Fruit fly (Drosophila melanogaster) whole organism, embryonic: ENCODE data around the gene ebo.

Experiments used
- Abd-B ChIP-seq: fragments of 200-800 bp; sonication (Bioruptor generic); optimal IDR thresholded peaks from 2 replicates; lab custom pipeline; 2018; ENCODE audit warnings: missing biosample characterization, mild to moderate bottlenecking, missing genetic modification characterization, moderate library complexity
- Antp ChIP-seq: fragments of 200-800 bp; sonication (Bioruptor generic); optimal IDR thresholded peaks from 3 replicates; lab custom pipeline; 2016; ENCODE audit warnings: missing biosample characterization, missing genetic modification characterization
- CG10654 ChIP-seq: fragments of 200-800 bp; sonication (Bioruptor generic); optimal IDR thresholded peaks from 2 replicates; lab custom pipeline; 2016; ENCODE audit warnings: missing biosample characterization, missing genetic modification characterization
- CG11093 ChIP-seq: fragments of 200-800 bp; sonication (Bioruptor generic); IDR thresholded peaks from 3 replicates; pipeline ENCODE4 v1.3.6; 2022; ENCODE audit warnings: missing biosample characterization, missing genetic modification characterization
- CG11247 ChIP-seq: fragments of 200-800 bp; sonication (Bioruptor generic); IDR thresholded peaks from 2 replicates; pipeline ENCODE4 v1.3.6; 2022; ENCODE audit warnings: missing biosample characterization, missing genetic modification characterization
- CG11504 ChIP-seq: fragments of 200-800 bp; sonication (Bioruptor generic); optimal IDR thresholded peaks from 3 replicates; lab custom pipeline; 2019; ENCODE audit warnings: missing biosample characterization, mild to moderate bottlenecking, missing genetic modification characterization, moderate library complexity
- CG13123 ChIP-seq: fragments of 200-800 bp; sonication (Bioruptor generic); optimal IDR thresholded peaks from 2 replicates; lab custom pipeline; 2016; ENCODE audit warnings: missing biosample characterization, missing genetic modification characterization
- CG13775 ChIP-seq: fragments of 200-800 bp; sonication (Bioruptor generic); optimal IDR thresholded peaks from 3 replicates; lab custom pipeline; 2017; ENCODE audit warnings: missing biosample characterization, mild to moderate bottlenecking, missing genetic modification characterization
- CG16863 ChIP-seq: fragments of 200-800 bp; sonication (Bioruptor generic); optimal IDR thresholded peaks from 3 replicates; lab custom pipeline; 2016; ENCODE audit warnings: missing biosample characterization, missing genetic modification characterization
- CG17385 ChIP-seq: fragments of 200-800 bp; sonication (Bioruptor generic); optimal IDR thresholded peaks from 3 replicates; lab custom pipeline; 2018; ENCODE audit warnings: missing biosample characterization, mild to moderate bottlenecking, missing genetic modification characterization
- CG30020 ChIP-seq: fragments of 200-800 bp; optimal IDR thresholded peaks from 2 replicates; lab custom pipeline; 2019; ENCODE audit warnings: missing biosample characterization, mild to moderate bottlenecking, missing genetic modification characterization, moderate library complexity
- CG31365 ChIP-seq: fragments of 200-800 bp; sonication (Bioruptor generic); optimal IDR thresholded peaks from 2 replicates; lab custom pipeline; 2018; ENCODE audit warnings: missing biosample characterization, mild to moderate bottlenecking, missing genetic modification characterization
- CG3163 ChIP-seq: fragments of 200-800 bp; sonication (Bioruptor generic); optimal IDR thresholded peaks from 3 replicates; lab custom pipeline; 2016; ENCODE audit warnings: missing biosample characterization, missing genetic modification characterization
- CG33213 ChIP-seq: fragments of 200-800 bp; sonication (Bioruptor generic); optimal IDR thresholded peaks from 3 replicates; lab custom pipeline; 2016; ENCODE audit warnings: missing biosample characterization, missing genetic modification characterization
- CG3726 ChIP-seq: fragments of 200-800 bp; sonication (Bioruptor generic); IDR thresholded peaks from 3 replicates; pipeline ENCODE4, ENCODE4 v1.3.6; 2022; ENCODE audit warnings: missing biosample characterization, missing genetic modification characterization
- CG4730 ChIP-seq: fragments of 200-800 bp; sonication (Bioruptor generic); IDR thresholded peaks from 2 replicates; pipeline ENCODE4 v1.3.6; 2022; ENCODE audit warnings: missing biosample characterization, missing genetic modification characterization
- CG7357 ChIP-seq: fragments of 200-800 bp; sonication (Bioruptor generic); IDR thresholded peaks from 3 replicates; pipeline ENCODE4 v1.3.6; 2022; ENCODE audit warnings: missing biosample characterization, missing genetic modification characterization
- CG8359 ChIP-seq: fragments of 200-800 bp; sonication (Bioruptor generic); optimal IDR thresholded peaks from 2 replicates; lab custom pipeline; 2017; ENCODE audit warnings: missing biosample characterization, mild to moderate bottlenecking, missing genetic modification characterization, borderline replicate concordance
- CG9215 ChIP-seq: fragments of 200-800 bp; sonication (Bioruptor generic); IDR thresholded peaks from 2 replicates; pipeline ENCODE4 v1.3.6; 2022; ENCODE audit warnings: missing biosample characterization, missing genetic modification characterization
- CoRest ChIP-seq: fragments of 200-800 bp; sonication (Bioruptor generic); optimal IDR thresholded peaks from 3 replicates; lab custom pipeline; 2018; ENCODE audit warnings: missing biosample characterization, mild to moderate bottlenecking, missing genetic modification characterization, moderate library complexity
- Dfd ChIP-seq, 2 experiments: fragments of >200 bp; optimal IDR thresholded peaks; 2 replicates each; lab custom pipeline; 2017; ENCODE audit warnings: missing biosample characterization in 2 of 2, missing genetic modification characterization in 2 of 2
- E2f1 ChIP-seq: fragments of 200-800 bp; sonication (Bioruptor generic); IDR thresholded peaks from 2 replicates; pipeline ENCODE4 v1.3.6; 2022; ENCODE audit warnings: missing biosample characterization, missing genetic modification characterization
- E2f2 ChIP-seq: fragments of 200-800 bp; sonication (Bioruptor generic); IDR thresholded peaks from 2 replicates; pipeline ENCODE4 v1.3.6; 2022; ENCODE audit warnings: missing biosample characterization, missing genetic modification characterization
- HmgZ ChIP-seq: fragments of 200-800 bp; sonication (Bioruptor generic); optimal IDR thresholded peaks from 2 replicates; lab custom pipeline; 2018; ENCODE audit warnings: missing biosample characterization, mild to moderate bottlenecking, missing genetic modification characterization
- Meics ChIP-seq: fragments of 200-800 bp; sonication (Bioruptor generic); optimal IDR thresholded peaks from 2 replicates; lab custom pipeline; 2017; ENCODE audit warnings: missing biosample characterization, mild to moderate bottlenecking, missing genetic modification characterization
- Oli ChIP-seq: fragments of 200-800 bp; sonication (Bioruptor generic); optimal IDR thresholded peaks from 2 replicates; lab custom pipeline; 2018; ENCODE audit warnings: missing biosample characterization, mild to moderate bottlenecking, missing genetic modification characterization, moderate library complexity
- PHDP ChIP-seq: fragments of 200-800 bp; sonication (Bioruptor generic); optimal IDR thresholded peaks from 3 replicates; lab custom pipeline; 2018; ENCODE audit warnings: missing biosample characterization, mild to moderate bottlenecking, missing genetic modification characterization, moderate library complexity
- Xrp1 ChIP-seq: fragments of 200-800 bp; sonication (Bioruptor generic); IDR thresholded peaks from 2 replicates; pipeline ENCODE4 v1.3.6; 2022; ENCODE audit warnings: missing biosample characterization, missing genetic modification characterization
- ac ChIP-seq: fragments of 200-800 bp; sonication (Bioruptor generic); optimal IDR thresholded peaks from 3 replicates; lab custom pipeline; 2017; ENCODE audit warnings: missing biosample characterization, mild to moderate bottlenecking, missing genetic modification characterization
- aop ChIP-seq: fragments of 200-800 bp; sonication (Bioruptor generic); IDR thresholded peaks from 2 replicates; pipeline ENCODE4 v1.3.6; 2022; ENCODE audit warnings: missing biosample characterization, missing genetic modification characterization
- ato ChIP-seq: fragments of 200-800 bp; sonication (Bioruptor generic); IDR thresholded peaks from 2 replicates; pipeline ENCODE4 v1.3.6; 2022; ENCODE audit warnings: missing biosample characterization, missing genetic modification characterization; ENCODE audit not compliant: partially characterized antibody
- bigmax ChIP-seq: fragments of 200-800 bp; sonication (Bioruptor generic); optimal IDR thresholded peaks from 2 replicates; lab custom pipeline; 2018; ENCODE audit warnings: missing biosample characterization, mild to moderate bottlenecking, missing genetic modification characterization
- caup ChIP-seq: fragments of 200-800 bp; sonication (Bioruptor generic); optimal IDR thresholded peaks from 3 replicates; lab custom pipeline; 2017; ENCODE audit warnings: missing biosample characterization, mild to moderate bottlenecking, missing genetic modification characterization, moderate library complexity; ENCODE audit not compliant: severe bottlenecking
- danr ChIP-seq: fragments of 200-800 bp; sonication (Bioruptor generic); IDR thresholded peaks from 2 replicates; pipeline ENCODE4 v1.3.6; 2022; ENCODE audit warnings: missing biosample characterization, missing genetic modification characterization
- dpn ChIP-seq, 2 experiments: fragments of 200-800 bp; sonication (Bioruptor generic); optimal IDR thresholded peaks; 3 replicates each; lab custom pipeline; 2016; ENCODE audit warnings: missing biosample characterization in 2 of 2, missing genetic modification characterization in 2 of 2
- dysf ChIP-seq: fragments of 200-800 bp; sonication (Bioruptor generic); IDR thresholded peaks from 3 replicates; pipeline ENCODE4 v1.3.6; 2022; ENCODE audit warnings: missing biosample characterization, missing genetic modification characterization
- fd96Cb ChIP-seq: fragments of 200-800 bp; sonication (Bioruptor generic); optimal IDR thresholded peaks from 2 replicates; lab custom pipeline; 2018; ENCODE audit warnings: missing biosample characterization, mild to moderate bottlenecking, missing genetic modification characterization, moderate library complexity
- fu2 ChIP-seq: fragments of 200-800 bp; sonication (Bioruptor generic); optimal IDR thresholded peaks from 2 replicates; lab custom pipeline; 2016; ENCODE audit warnings: missing biosample characterization, missing genetic modification characterization
- gsb-n ChIP-seq: fragments of 200-800 bp; sonication (Bioruptor generic); optimal IDR thresholded peaks from 3 replicates; lab custom pipeline; 2018; ENCODE audit warnings: missing biosample characterization, mild to moderate bottlenecking, missing genetic modification characterization
- lola ChIP-seq, 3 experiments: fragments of >200 bp in 2 of 3; fragments of 200-800 bp in 1 of 3; sonication (Bioruptor generic) in 1 of 3; optimal IDR thresholded peaks; 2 replicates each; lab custom pipeline; 2017 to 2019; ENCODE audit warnings: missing biosample characterization in 3 of 3, missing genetic modification characterization in 3 of 3, mild to moderate bottlenecking in 1 of 3, moderate library complexity in 1 of 3
- nau ChIP-seq: fragments of 200-800 bp; sonication (Bioruptor generic); optimal IDR thresholded peaks from 3 replicates; lab custom pipeline; 2017; ENCODE audit warnings: missing biosample characterization, mild to moderate bottlenecking, missing genetic modification characterization, missing genetic modification reagents
- nerfin-1 ChIP-seq: fragments of 200-800 bp; sonication (Bioruptor generic); optimal IDR thresholded peaks from 3 replicates; lab custom pipeline; 2019; ENCODE audit warnings: missing biosample characterization, mild to moderate bottlenecking, missing genetic modification characterization, moderate library complexity
- nmo ChIP-seq: fragments of 200-800 bp; sonication (Bioruptor generic); optimal IDR thresholded peaks from 2 replicates; lab custom pipeline; 2018; ENCODE audit warnings: missing biosample characterization, mild to moderate bottlenecking, missing genetic modification characterization, moderate library complexity
- pzg ChIP-seq: fragments of 200-800 bp; sonication (Bioruptor generic); optimal IDR thresholded peaks from 3 replicates; lab custom pipeline; 2018; ENCODE audit warnings: missing biosample characterization, mild to moderate bottlenecking, missing genetic modification characterization, moderate library complexity
- shn ChIP-seq: fragments of 200-800 bp; sonication (Bioruptor generic); optimal IDR thresholded peaks from 3 replicates; lab custom pipeline; 2016; ENCODE audit warnings: missing biosample characterization, missing genetic modification characterization
- sim ChIP-seq: fragments of 200-800 bp; sonication (Bioruptor generic); IDR thresholded peaks from 2 replicates; pipeline ENCODE4 v1.3.6; 2022; ENCODE audit warnings: missing biosample characterization, missing genetic modification characterization
- sna ChIP-seq: fragments of 200-800 bp; sonication (Bioruptor generic); IDR thresholded peaks from 2 replicates; pipeline ENCODE4 v1.3.6; 2022; ENCODE audit warnings: missing biosample characterization, missing genetic modification characterization; ENCODE audit not compliant: partially characterized antibody
- tx ChIP-seq: fragments of 200-800 bp; sonication (Bioruptor generic); optimal IDR thresholded peaks from 2 replicates; lab custom pipeline; 2016; ENCODE audit warnings: missing biosample characterization, missing genetic modification characterization
- vnd ChIP-seq: fragments of 200-800 bp; sonication (Bioruptor generic); IDR thresholded peaks from 3 replicates; pipeline ENCODE4 v1.3.6; 2022; ENCODE audit warnings: missing biosample characterization, missing genetic modification characterization; ENCODE audit not compliant: partially characterized antibody

Gene ebo

dm6 chrX:493445-494190 is 17.2 kb upstream of the ebo start, which contains the start of gene CG17896 (continued):
- peak; percentile 65 for TF ChIP-seq bigmax
- peak; percentile 97 for TF ChIP-seq CG10654 (GFP tag; lab: Kevin White, UChicago)
- peak; percentile 98 for TF ChIP-seq shn
- peak; percentile 95 for TF ChIP-seq CG7357
- peak; percentile 95 for TF ChIP-seq fd96Cb (tag; lab: Kevin White, UChicago)
- peak; percentile 91 for TF ChIP-seq CG31365 (tag; lab: Kevin White, UChicago)
- peak; percentile 97 for TF ChIP-seq CG4730 (GFP tag; lab: Robert Waterston, UW)
- TF ChIP-seq danr (GFP tag; lab: Robert Waterston, UW), result peak; percentile 97
- peak; percentile 94 for TF ChIP-seq CG13123
- peak; percentile 98 for TF ChIP-seq CG33213 (GFP tag; lab: Kevin White, UChicago)
- peak; percentile 98 for TF ChIP-seq E2f1 (GFP tag; lab: Robert Waterston, UW)
- peak; percentile 96 for TF ChIP-seq CG11504 (tag; lab: Kevin White, UChicago)
- peak; percentile 99 for TF ChIP-seq caup (GFP tag; lab: Kevin White, UChicago)
- peak; percentile 95 for TF ChIP-seq CG17385 (GFP tag; lab: Kevin White, UChicago)
- peak; percentile 98 for TF ChIP-seq CG9215 (GFP tag; lab: Robert Waterston, UW)
- peak; percentile 43 for TF ChIP-seq pzg (GFP tag; lab: Kevin White, UChicago)
- peak; percentile 95 for TF ChIP-seq CG11093 (GFP tag; lab: Robert Waterston, UW)
- peak; percentile 88 for TF ChIP-seq gsb-n (tag; lab: Kevin White, UChicago)
- peak; percentile 82 for TF ChIP-seq sim (GFP tag; lab: Robert Waterston, UW)
- peak; percentile 99 for TF ChIP-seq dpn (GFP tag; optimal IDR thresholded peaks at IDR 0.05; lab: Kevin White, UChicago)
- peak; percentile 80 for TF ChIP-seq CG8359
- TF ChIP-seq CG16863 (GFP tag; lab: Kevin White, UChicago), result peak; percentile 97
- peak; percentile 97 for TF ChIP-seq Oli (tag; lab: Kevin White, UChicago)
- peak; percentile 98 for TF ChIP-seq Abd-B (GFP tag; lab: Kevin White, UChicago)
- no peak for TF ChIP-seq sna (GFP tag; lab: Robert Waterston, UW)
- no peak for TF ChIP-seq ato
- TF ChIP-seq ac, result peak; percentile 47
- TF ChIP-seq Antp (GFP tag; lab: Kevin White, UChicago), result peak; percentile 99
- TF ChIP-seq nerfin-1, result peak; percentile 85
- peak; percentile 80 for TF ChIP-seq E2f2 (GFP tag; lab: Robert Waterston, UW)
- peak; percentile 97 for TF ChIP-seq Xrp1
- no peak for TF ChIP-seq Dfd (GFP tag; optimal IDR thresholded peaks at IDR 0.05; lab: Kevin White, UChicago)
- TF ChIP-seq lola (GFP tag; optimal IDR thresholded peaks at IDR 0.05; lab: Kevin White, UChicago), result peak in 2 of 3 experiments; percentile 50 to 76
- peak; percentile 83 for TF ChIP-seq aop (GFP tag; lab: Robert Waterston, UW)
- peak; percentile 98 for TF ChIP-seq CoRest (tag; lab: Kevin White, UChicago)
- TF ChIP-seq nau (GFP tag; lab: Kevin White, UChicago), result peak; percentile 96
- peak; percentile 95 for TF ChIP-seq CG3726 (GFP tag; lab: Robert Waterston, UW)
- TF ChIP-seq tx, result peak; percentile 98
- TF ChIP-seq vnd (GFP tag; lab: Robert Waterston, UW), result no peak
- peak; percentile 98 for TF ChIP-seq PHDP (tag; lab: Kevin White, UChicago)
- peak; percentile 96 for TF ChIP-seq CG13775
- TF ChIP-seq CG11247 (GFP tag; lab: Robert Waterston, UW), result peak; percentile 98
- TF ChIP-seq fu2 (GFP tag; lab: Kevin White, UChicago), result peak; percentile 99
- TF ChIP-seq Meics (GFP tag; lab: Kevin White, UChicago), result peak; percentile 98
- peak; percentile 99 for TF ChIP-seq dysf (GFP tag; lab: Robert Waterston, UW)
- peak; percentile 99 for TF ChIP-seq HmgZ
- TF ChIP-seq CG3163 (GFP tag; lab: Kevin White, UChicago), result peak; percentile 92
- peak; percentile 55 for TF ChIP-seq CG30020 (tag; lab: Kevin White, UChicago)
- peak; percentile 96 for TF ChIP-seq nmo
